Worm (Caenorhabditis elegans) whole organism, L2 larva: Measurements from ENCODE around the gene pssy-2.

Experiments used
- aly-2 ChIP-seq: fragments of 150-350 bp; optimal IDR thresholded peaks from 2 replicates; lab custom pipeline; 2014; ENCODE audit warnings: missing biosample characterization, missing genetic modification characterization
- ama-1 ChIP-seq: fragments of 150-350 bp; optimal IDR thresholded peaks from 2 replicates; lab custom pipeline; 2018; ENCODE audit warnings: inconsistent platforms
- blmp-1 ChIP-seq: sonication (generic microtip); optimal IDR thresholded peaks from 2 replicates; lab custom pipeline; 2017; ENCODE audit warnings: missing genetic modification characterization, mild to moderate bottlenecking, missing compliant biosample characterization, antibody characterized with exemption, moderate library complexity; ENCODE audit not compliant: insufficient read depth
- ceh-82 ChIP-seq: fragments of 150-350 bp; optimal IDR thresholded peaks from 2 replicates; lab custom pipeline; 2014; ENCODE audit warnings: missing biosample characterization, missing genetic modification characterization
- elt-3 ChIP-seq: sonication (generic microtip); optimal IDR thresholded peaks from 2 replicates; lab custom pipeline; 2017; ENCODE audit warnings: missing biosample characterization, missing genetic modification characterization
- nhr-11 ChIP-seq: fragments of 150-350 bp; optimal IDR thresholded peaks from 2 replicates; lab custom pipeline; 2014; ENCODE audit warnings: missing biosample characterization, missing genetic modification characterization
- nhr-237 ChIP-seq: fragments of 150-350 bp; optimal IDR thresholded peaks from 2 replicates; lab custom pipeline; 2014; ENCODE audit warnings: missing biosample characterization, missing genetic modification characterization
- nhr-6 ChIP-seq: fragments of 150-350 bp; optimal IDR thresholded peaks from 2 replicates; lab custom pipeline; 2014; ENCODE audit warnings: missing biosample characterization, missing genetic modification characterization
- snpc-4 ChIP-seq: fragments of 150-350 bp; optimal IDR thresholded peaks from 2 replicates; lab custom pipeline; 2014; ENCODE audit warnings: missing biosample characterization, missing genetic modification characterization
- unc-39 ChIP-seq: fragments of 150-350 bp; optimal IDR thresholded peaks from 2 replicates; lab custom pipeline; 2014; ENCODE audit warnings: missing biosample characterization, missing genetic modification characterization
- unc-55 ChIP-seq: fragments of 150-350 bp; sonication (generic microtip); optimal IDR thresholded peaks from 3 replicates; lab custom pipeline; 2014; ENCODE audit warnings: missing biosample characterization, missing genetic modification reagents, missing genetic modification characterization
- ztf-11 ChIP-seq: sonication (generic microtip); optimal IDR thresholded peaks from 2 replicates; lab custom pipeline; 2017; ENCODE audit warnings: missing biosample characterization, missing genetic modification characterization

- TF ChIP-seq aly-2 (tag; lab: Kevin White, UChicago) (no peak), nhr-237 (tag; lab: Kevin White, UChicago) (no peak), ama-1 (lab: Kevin White, UChicago) (no peak), ztf-11 (tag; lab: Kevin White, UChicago) (no peak), snpc-4 (tag; lab: Kevin White, UChicago) (no peak), nhr-6 (tag; lab: Kevin White, UChicago) (no peak), blmp-1 (no peak), nhr-11 (no peak), elt-3 (tag; lab: Kevin White, UChicago) (no peak), unc-39 (tag; lab: Kevin White, UChicago) (no peak), ceh-82 (tag; lab: Kevin White, UChicago) (no peak), unc-55 (no peak)
Measured at ce11 chrIII:13458978-13459596, 12.5 kb upstream of the pssy-2 start, which contains the start of gene tag-164.
